Fruit fly (Drosophila melanogaster) whole organism, wandering third instar larva: ENCODE measurements around the gene Gba1b.

ENCODE experiments used
- Abd-B ChIP-seq: fragments of >200 bp; optimal IDR thresholded peaks from 2 replicates; lab custom pipeline; 2017; ENCODE audit warnings: missing biosample characterization, missing genetic modification characterization
- Dfd ChIP-seq: fragments of >200 bp; optimal IDR thresholded peaks from 2 replicates; lab custom pipeline; 2017; ENCODE audit warnings: missing biosample characterization, missing genetic modification characterization
- Dif ChIP-seq: fragments of 200-275, 200-300 bp; sonication (Bioruptor generic); optimal IDR thresholded peaks from 2 replicates; lab custom pipeline; 2018; ENCODE audit warnings: missing biosample characterization, missing genetic modification characterization; ENCODE audit not compliant: partially characterized antibody
- Hr83 ChIP-seq: fragments of 200-300 bp; sonication (Bioruptor generic); optimal IDR thresholded peaks from 2 replicates; lab custom pipeline; 2016; ENCODE audit warnings: missing biosample characterization, mild to moderate bottlenecking, missing genetic modification characterization, moderate library complexity; ENCODE audit not compliant: poor library complexity, severe bottlenecking
- N ChIP-seq: fragments of >200 bp; optimal IDR thresholded peaks from 2 replicates; lab custom pipeline; 2018; ENCODE audit warnings: missing biosample characterization, missing external identifiers, missing genetic modification characterization
- dmrt93B ChIP-seq: fragments of 200-800 bp; sonication (Bioruptor generic); optimal IDR thresholded peaks from 2 replicates; lab custom pipeline; 2018; ENCODE audit warnings: missing biosample characterization, mild to moderate bottlenecking, missing genetic modification characterization
- fru ChIP-seq: fragments of 200-800 bp; sonication (Bioruptor generic); optimal IDR thresholded peaks from 3 replicates; lab custom pipeline; 2016; ENCODE audit warnings: missing biosample characterization, mild to moderate bottlenecking, missing genetic modification characterization
- h ChIP-seq: fragments of 200-800 bp; sonication (Bioruptor generic); optimal IDR thresholded peaks from 3 replicates; lab custom pipeline; 2016; ENCODE audit warnings: missing biosample characterization, mild to moderate bottlenecking, missing genetic modification characterization
- lola ChIP-seq: fragments of >200 bp; optimal IDR thresholded peaks from 2 replicates; lab custom pipeline; 2017; ENCODE audit warnings: missing biosample characterization, missing genetic modification characterization
- psq ChIP-seq: fragments of 200-800 bp; sonication (Bioruptor generic); optimal IDR thresholded peaks from 3 replicates; lab custom pipeline; 2017; ENCODE audit warnings: missing biosample characterization, mild to moderate bottlenecking, missing genetic modification characterization, moderate library complexity
- sage ChIP-seq: fragments of 200-800 bp; sonication (Bioruptor generic); optimal IDR thresholded peaks from 2 replicates; lab custom pipeline; 2016; ENCODE audit warnings: missing biosample characterization, mild to moderate bottlenecking, missing genetic modification characterization

DNA sequence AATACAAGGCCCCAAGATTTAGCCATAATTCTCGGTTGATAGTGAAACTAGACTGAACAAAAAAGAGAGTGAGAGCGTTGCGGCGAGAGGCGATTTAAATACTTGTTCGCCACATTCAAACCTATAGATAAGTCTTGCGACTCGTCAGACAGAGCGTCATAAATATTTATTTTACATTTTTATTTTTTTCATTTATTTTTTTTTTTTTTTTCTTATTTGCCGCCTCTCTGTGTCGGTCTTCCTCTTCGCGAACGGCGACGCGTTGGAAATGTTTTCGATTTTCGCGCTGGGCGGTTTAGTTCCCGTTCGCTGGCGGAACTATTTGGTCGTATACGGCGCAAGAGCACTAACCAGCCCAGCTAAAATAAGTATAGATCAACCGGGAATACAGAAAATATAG lies 23.5 kb downstream of the Gba1b start:
- no peak for TF ChIP-seq Abd-B (GFP tag; lab: Kevin White, UChicago)
- no peak for TF ChIP-seq Dif (GFP tag; lab: Kevin White, UChicago)
- no peak for TF ChIP-seq N (GFP tag; lab: Kevin White, UChicago)
- no peak for TF ChIP-seq lola (GFP tag; lab: Kevin White, UChicago)
- TF ChIP-seq sage (GFP tag; lab: Kevin White, UChicago): peak; percentile 15
- no peak for TF ChIP-seq psq (GFP tag; lab: Kevin White, UChicago)
- TF ChIP-seq dmrt93B (GFP tag; lab: Kevin White, UChicago): no peak
- TF ChIP-seq fru: no peak
- TF ChIP-seq Hr83 (GFP tag; lab: Kevin White, UChicago): no peak
- TF ChIP-seq h (GFP tag; lab: Kevin White, UChicago): no peak
- TF ChIP-seq Dfd (GFP tag; lab: Kevin White, UChicago): no peak
